Worm (Caenorhabditis elegans) whole organism, L1 larva: ENCODE measurements around the gene div-1.

Experiments used
- C04F5.9 ChIP-seq: sonication (generic microtip); optimal IDR thresholded peaks from 2 replicates; lab custom pipeline; 2016; ENCODE audit warnings: missing genetic modification characterization, missing compliant biosample characterization
- alr-1 ChIP-seq: fragments of 200-800 bp; sonication (Bioruptor generic); optimal IDR thresholded peaks from 2 replicates; lab custom pipeline; 2018; ENCODE audit warnings: borderline replicate concordance, mild to moderate bottlenecking, missing genetic modification characterization, missing compliant biosample characterization
- aly-2 ChIP-seq: fragments of 150-350 bp; optimal IDR thresholded peaks from 2 replicates; lab custom pipeline; 2014; ENCODE audit warnings: missing biosample characterization, missing genetic modification characterization
- ama-1 ChIP-seq: fragments of 150-350 bp; optimal IDR thresholded peaks from 2 replicates; lab custom pipeline; 2014
- blmp-1 ChIP-seq: fragments of 150-350 bp; optimal IDR thresholded peaks from 2 replicates; lab custom pipeline; 2014; ENCODE audit warnings: missing biosample characterization, missing genetic modification characterization
- ceh-63 ChIP-seq: fragments of 200-800 bp; sonication (Bioruptor generic); optimal IDR thresholded peaks from 2 replicates; lab custom pipeline; 2018; ENCODE audit warnings: mild to moderate bottlenecking, missing genetic modification characterization, missing compliant biosample characterization
- dsc-1 ChIP-seq: sonication (generic microtip); optimal IDR thresholded peaks from 2 replicates; lab custom pipeline; 2016; ENCODE audit warnings: mild to moderate bottlenecking, missing genetic modification characterization, missing compliant biosample characterization
- efl-1 ChIP-seq, 4 experiments: fragments of 150-350 bp; optimal IDR thresholded peaks in 3 of 4; peaks in 1 of 4; 1 replicate in 1 of 4; 2 replicates in 3 of 4; lab custom pipeline; 2014; ENCODE audit warnings: missing biosample characterization in 2 of 4, missing genetic modification characterization in 2 of 4, missing genetic modification reagents in 2 of 4
- efl-3 ChIP-seq: fragments of 200-800 bp; sonication (Bioruptor generic); optimal IDR thresholded peaks from 2 replicates; lab custom pipeline; 2018; ENCODE audit warnings: mild to moderate bottlenecking, missing genetic modification characterization, missing compliant biosample characterization
- egl-13 ChIP-seq: sonication (generic microtip); optimal IDR thresholded peaks from 2 replicates; lab custom pipeline; 2016; ENCODE audit warnings: missing genotype, missing genetic modification reagents, missing genetic modification characterization, missing compliant biosample characterization
- elt-3 ChIP-seq, 6 experiments: fragments of 150-350 bp in 1 of 6; sonication (generic microtip); optimal IDR thresholded peaks; 2 replicates each; lab custom pipeline; 2017 to 2018; ENCODE audit warnings: missing biosample characterization in 6 of 6, missing genetic modification characterization in 6 of 6, inconsistent platforms in 1 of 6
- ets-5 ChIP-seq: fragments of 200-800 bp; sonication (Bioruptor generic); IDR thresholded peaks from 2 replicates; pipeline ENCODE4 v1.3.6; 2022; ENCODE audit warnings: missing genetic modification characterization, missing compliant biosample characterization
- fkh-10 ChIP-seq: sonication (generic microtip); optimal IDR thresholded peaks from 2 replicates; lab custom pipeline; 2017; ENCODE audit warnings: missing biosample characterization, missing genetic modification reagents, missing genetic modification characterization
- fkh-8 ChIP-seq: sonication (generic microtip); optimal IDR thresholded peaks from 2 replicates; lab custom pipeline; 2016; ENCODE audit warnings: mild to moderate bottlenecking, missing genetic modification characterization, missing compliant biosample characterization
- fos-1 ChIP-seq: fragments of 150-350 bp; optimal IDR thresholded peaks from 2 replicates; lab custom pipeline; 2014; ENCODE audit warnings: missing biosample characterization, missing genetic modification characterization
- hlh-17 ChIP-seq: fragments of 200-800 bp; sonication (Bioruptor generic); optimal IDR thresholded peaks from 2 replicates; lab custom pipeline; 2018; ENCODE audit warnings: missing genetic modification characterization, mild to moderate bottlenecking, missing compliant biosample characterization, moderate library complexity, borderline replicate concordance
- hlh-4 ChIP-seq: sonication (generic microtip); optimal IDR thresholded peaks from 2 replicates; lab custom pipeline; 2016; ENCODE audit warnings: mild to moderate bottlenecking, missing genetic modification characterization, missing compliant biosample characterization
- hpl-2 ChIP-seq: fragments of 150-350 bp; optimal IDR thresholded peaks from 2 replicates; lab custom pipeline; 2014; ENCODE audit warnings: missing biosample characterization, missing genetic modification reagents, missing genetic modification characterization
- isw-1 ChIP-seq: fragments of 200-800 bp; sonication (Bioruptor generic); IDR thresholded peaks from 2 replicates; pipeline ENCODE4 v1.3.6; 2022; ENCODE audit warnings: missing genetic modification characterization, missing compliant biosample characterization
- lin-14 ChIP-seq: fragments of 200-800 bp; sonication (Bioruptor generic); optimal IDR thresholded peaks from 2 replicates; lab custom pipeline; 2018; ENCODE audit warnings: mild to moderate bottlenecking, missing genetic modification characterization, moderate library complexity, missing compliant biosample characterization
- lin-35 ChIP-seq, 2 experiments: fragments of 150-350 bp; optimal IDR thresholded peaks; 2 replicates each; lab custom pipeline; 2014; ENCODE audit warnings: missing biosample characterization in 2 of 2, missing genetic modification characterization in 2 of 2, missing genetic modification reagents in 2 of 2
- mdl-1 ChIP-seq, 2 experiments: fragments of 150-350 bp; optimal IDR thresholded peaks; 2 replicates each; lab custom pipeline; 2014 to 2017; ENCODE audit warnings: missing biosample characterization in 2 of 2, missing genetic modification characterization in 2 of 2, inconsistent platforms in 1 of 2
- mep-1 ChIP-seq: fragments of 150-350 bp; optimal IDR thresholded peaks from 2 replicates; lab custom pipeline; 2014; ENCODE audit warnings: missing biosample characterization, missing genetic modification characterization
- nhr-11 ChIP-seq: fragments of 150-350 bp; optimal IDR thresholded peaks from 2 replicates; lab custom pipeline; 2014; ENCODE audit warnings: missing biosample characterization, missing genetic modification characterization
- nhr-19 ChIP-seq: fragments of 200-800 bp; sonication (Bioruptor generic); conservative IDR thresholded peaks from 2 replicates; pipeline ENCODE4 v1.3.6; 2022; ENCODE audit warnings: missing genetic modification characterization, missing compliant biosample characterization
- nhr-47 ChIP-seq: sonication (generic microtip); optimal IDR thresholded peaks from 2 replicates; lab custom pipeline; 2016; ENCODE audit warnings: mild to moderate bottlenecking, missing genetic modification characterization, moderate library complexity, missing compliant biosample characterization
- nhr-84 ChIP-seq: sonication (generic microtip); optimal IDR thresholded peaks from 2 replicates; lab custom pipeline; 2017; ENCODE audit warnings: missing biosample characterization, missing genetic modification characterization
- nhr-90 ChIP-seq: sonication (generic microtip); optimal IDR thresholded peaks from 2 replicates; lab custom pipeline; 2016; ENCODE audit warnings: mild to moderate bottlenecking, missing genetic modification characterization, missing compliant biosample characterization; ENCODE audit not compliant: poor library complexity
- skn-1 ChIP-seq: fragments of 150-350 bp; optimal IDR thresholded peaks from 2 replicates; lab custom pipeline; 2014; ENCODE audit warnings: missing biosample characterization, missing genetic modification characterization
- snu-23 ChIP-seq: sonication (generic microtip); optimal IDR thresholded peaks from 2 replicates; lab custom pipeline; 2016; ENCODE audit warnings: missing genetic modification characterization, missing compliant biosample characterization
- tbx-2 ChIP-seq: sonication (generic microtip); optimal IDR thresholded peaks from 2 replicates; lab custom pipeline; 2016; ENCODE audit warnings: missing genetic modification characterization, missing compliant biosample characterization
- unc-62 ChIP-seq: fragments of 150-350 bp; optimal IDR thresholded peaks from 2 replicates; lab custom pipeline; 2014; ENCODE audit warnings: missing biosample characterization, missing genetic modification reagents, missing genetic modification characterization
- unc-86 ChIP-seq: sonication (generic microtip); optimal IDR thresholded peaks from 2 replicates; lab custom pipeline; 2016; ENCODE audit warnings: missing genetic modification characterization, missing compliant biosample characterization
- xbp-1 ChIP-seq: sonication (generic microtip); optimal IDR thresholded peaks from 2 replicates; lab custom pipeline; 2016; ENCODE audit warnings: missing genetic modification characterization, missing compliant biosample characterization
- zip-4 ChIP-seq: fragments of 200-800 bp; sonication (Bioruptor generic); optimal IDR thresholded peaks from 2 replicates; lab custom pipeline; 2018; ENCODE audit warnings: mild to moderate bottlenecking, missing genetic modification characterization, moderate library complexity, missing compliant biosample characterization

Gene div-1

ce11 chrIII:10202391-10202790 lies 46.0 kb downstream of the div-1 start:
- TF ChIP-seq lin-14 (GFP tag; lab: Kevin White, UChicago) (no peak), zip-4 (peak; percentile 90), efl-1 (optimal IDR thresholded peaks at IDR 0.05; lab: Kevin White, UChicago) (no peak), efl-1 (GFP tag; optimal IDR thresholded peaks at IDR 0.05 in 1 of 2; lab: Kevin White, UChicago) (peak in 1 of 2 experiments; percentile 6), skn-1 (tag; lab: Kevin White, UChicago) (peak; percentile 50)

ce11 chrIII:10201235-10201634 lies 47.1 kb downstream of the div-1 start, which contains the start of the genes T20G5.13 and T20G5.12:
T20G5.13 (minus strand) TSS chrIII:10201335.
T20G5.12 (plus strand) TSS chrIII:10201604.
- no peak for TF ChIP-seq nhr-47
- no peak for TF ChIP-seq alr-1 (tag; lab: Kevin White, UChicago)
- no peak for TF ChIP-seq blmp-1 (tag; lab: Kevin White, UChicago)
- TF ChIP-seq mep-1 (tag; lab: Kevin White, UChicago): no peak
- TF ChIP-seq snu-23: no peak
- no peak for TF ChIP-seq elt-3 (tag; optimal IDR thresholded peaks at IDR 0.05; lab: Kevin White, UChicago)
- TF ChIP-seq ets-5 (GFP tag; lab: Robert Waterston, UW): no peak

ce11 chrIII:10199052-10199451 lies 49.3 kb downstream of the div-1 start, which contains the start of gene T20G5.8:
T20G5.8 (plus strand) TSS chrIII:10199352.
- TF ChIP-seq nhr-47: no peak

ce11 chrIII:10197416-10197815 lies 50.9 kb downstream of the div-1 start, which contains the start of gene dod-6:
dod-6 (plus strand) TSS chrIII:10197716.
- TF ChIP-seq hpl-2 (no peak), alr-1 (tag; lab: Kevin White, UChicago) (no peak), unc-86 (tag; lab: Kevin White, UChicago) (no peak), dsc-1 (tag; lab: Kevin White, UChicago) (no peak), hlh-4 (tag; lab: Kevin White, UChicago) (no peak), lin-35 (GFP tag; optimal IDR thresholded peaks at IDR 0.05; lab: Kevin White, UChicago) (no peak), elt-3 (tag; optimal IDR thresholded peaks at IDR 0.05; lab: Kevin White, UChicago) (no peak), nhr-90 (no peak), xbp-1 (tag; lab: Kevin White, UChicago) (no peak), tbx-2 (tag; lab: Kevin White, UChicago) (no peak)

ce11 chrIII:10196796-10197195 lies 51.6 kb downstream of the div-1 start:
- TF ChIP-seq nhr-11 (tag; lab: Kevin White, UChicago) (no peak), hlh-17 (GFP tag; lab: Kevin White, UChicago) (no peak), fkh-10 (GFP tag; lab: Kevin White, UChicago) (no peak), aly-2 (no peak), nhr-19 (GFP tag; lab: Robert Waterston, UW) (no peak), efl-1 (optimal IDR thresholded peaks at IDR 0.05; lab: Kevin White, UChicago) (no peak), efl-1 (GFP tag; optimal IDR thresholded peaks at IDR 0.05 in 1 of 2; lab: Kevin White, UChicago) (no peak), unc-86 (tag; lab: Kevin White, UChicago) (no peak), tbx-2 (tag; lab: Kevin White, UChicago) (no peak), C04F5.9 (tag; lab: Kevin White, UChicago) (no peak), egl-13 (tag; lab: Kevin White, UChicago) (no peak), ama-1 (lab: Kevin White, UChicago) (no peak), lin-35 (GFP tag; optimal IDR thresholded peaks at IDR 0.05; lab: Kevin White, UChicago) (no peak), zip-4 (no peak), nhr-84 (tag; lab: Kevin White, UChicago) (no peak), unc-62 (no peak), nhr-47 (no peak), skn-1 (tag; lab: Kevin White, UChicago) (no peak)

ce11 chrIII:10195911-10196310 lies 52.4 kb downstream of the div-1 start:
- no peak for TF ChIP-seq mdl-1 (tag; optimal IDR thresholded peaks at IDR 0.05; lab: Kevin White, UChicago)
- no peak for TF ChIP-seq fos-1 (tag; lab: Kevin White, UChicago)
- no peak for TF ChIP-seq ets-5 (GFP tag; lab: Robert Waterston, UW)
- TF ChIP-seq efl-3: no peak
- no peak for TF ChIP-seq ceh-63 (GFP tag; lab: Kevin White, UChicago)
- TF ChIP-seq efl-1 (optimal IDR thresholded peaks at IDR 0.05; lab: Kevin White, UChicago): no peak
- TF ChIP-seq efl-1 (GFP tag; optimal IDR thresholded peaks at IDR 0.05 in 1 of 2; lab: Kevin White, UChicago): peak in 1 of 2 experiments; percentile 64
- no peak for TF ChIP-seq isw-1 (GFP tag; lab: Robert Waterston, UW)
- TF ChIP-seq fkh-8 (tag; lab: Kevin White, UChicago): no peak
- no peak for TF ChIP-seq hlh-17 (GFP tag; lab: Kevin White, UChicago)
